Fruit fly (Drosophila melanogaster): ENCODE measurements around the gene Sdr.

DNA sequence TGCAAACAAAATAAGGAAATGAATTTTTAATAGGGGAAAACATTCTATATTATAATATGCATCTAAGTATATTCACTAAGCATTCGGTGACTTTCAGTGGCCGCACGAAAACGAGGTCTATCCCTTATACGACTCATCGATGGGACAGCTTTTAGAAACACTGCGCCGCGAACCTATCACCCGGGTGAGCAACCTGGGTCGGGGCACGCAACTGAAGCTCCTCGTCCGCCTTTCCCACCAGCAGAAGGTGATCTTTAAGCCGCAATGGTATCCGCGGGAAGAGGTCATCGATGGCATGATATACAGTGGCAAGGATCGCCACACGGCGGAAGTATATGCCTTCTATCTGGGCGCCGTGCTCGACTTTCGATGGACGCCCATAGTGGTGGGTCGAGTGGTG, 37.6 kb upstream of the Sdr start:
- TF ChIP-seq Stat92E (GFP tag; optimal IDR thresholded peaks at IDR 0.05) = no peak
- TF ChIP-seq fd3F (GFP tag; optimal IDR thresholded peaks at IDR 0.05) = no peak
- TF ChIP-seq fru (optimal IDR thresholded peaks at IDR 0.05) = no peak
- TF ChIP-seq CG1529 (GFP tag; optimal IDR thresholded peaks at IDR 0.05) = no peak
- no peak for TF ChIP-seq Oli (tag; optimal IDR thresholded peaks at IDR 0.05)
- no peak for TF ChIP-seq CG10209 (GFP tag; optimal IDR thresholded peaks at IDR 0.05)
- no peak for TF ChIP-seq bigmax (GFP tag; optimal IDR thresholded peaks at IDR 0.05)
- TF ChIP-seq wdn (GFP tag; IDR thresholded peaks at IDR 0.05) = no peak
- TF ChIP-seq CTCF (GFP tag; optimal IDR thresholded peaks at IDR 0.05) = no peak
- TF ChIP-seq Hr39 (optimal IDR thresholded peaks at IDR 0.05) = no peak
- no peak for TF ChIP-seq CG8944 (GFP tag; optimal IDR thresholded peaks at IDR 0.05)
- no peak for TF ChIP-seq CoRest (tag; optimal IDR thresholded peaks at IDR 0.05)
- TF ChIP-seq jumu (GFP tag; optimal IDR thresholded peaks at IDR 0.05) = no peak

All from whole organism, embryonic.